Fruit fly (Drosophila melanogaster): Measurements from ENCODE around the gene CG34334.

DNA sequence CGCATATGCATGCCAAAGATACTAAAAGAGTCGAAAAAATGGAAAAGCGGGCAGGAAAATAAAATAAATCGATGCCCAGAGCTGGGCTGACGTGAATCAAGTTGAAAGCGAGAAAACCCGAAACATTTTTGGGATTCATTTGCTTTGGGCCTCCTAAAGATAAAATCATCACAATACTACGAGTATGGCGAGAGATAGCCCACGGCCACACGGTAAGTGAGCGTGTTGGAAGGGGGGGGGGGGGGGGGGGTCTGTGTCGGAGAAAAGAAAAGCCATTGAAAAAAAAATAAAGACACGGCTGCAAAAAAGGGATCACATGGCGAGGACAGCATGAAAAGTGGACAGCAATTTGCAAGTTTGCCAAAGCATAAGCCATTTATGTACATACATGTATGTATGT is 14.5 kb upstream of the CG34334 start:
- TF ChIP-seq CG8478 (optimal IDR thresholded peaks at IDR 0.05) (no peak), CTCF (optimal IDR thresholded peaks at IDR 0.05) (no peak)

All from S2 (cell line).